Fruit fly (Drosophila melanogaster) Kc167 (cell line): ENCODE data around the gene CG32228.
A peak's percentile ranks its signal among the peaks of the same experiment; 100 is the strongest.

ENCODE experiments used
- Myc ChIP-seq: fragments of >200 bp; optimal IDR thresholded peaks from 2 replicates; lab custom pipeline; 2017; ENCODE audit warnings: missing external identifiers
- Sin3A ChIP-seq: fragments of >200 bp; optimal IDR thresholded peaks from 2 replicates; lab custom pipeline; 2018; ENCODE audit warnings: missing external identifiers
- h ChIP-seq: fragments of >200 bp; optimal IDR thresholded peaks from 3 replicates; lab custom pipeline; 2018; ENCODE audit warnings: missing external identifiers
- insv ChIP-seq: fragments of >200 bp; optimal IDR thresholded peaks from 3 replicates; lab custom pipeline; 2018; ENCODE audit warnings: missing external identifiers
- psq ChIP-seq: fragments of >200 bp; optimal IDR thresholded peaks from 2 replicates; lab custom pipeline; 2017; ENCODE audit warnings: missing external identifiers
- ttk ChIP-seq: sonication (Bioruptor generic); optimal IDR thresholded peaks from 2 replicates; lab custom pipeline; 2017; ENCODE audit warnings: missing external identifiers

Gene CG32228

DNA sequence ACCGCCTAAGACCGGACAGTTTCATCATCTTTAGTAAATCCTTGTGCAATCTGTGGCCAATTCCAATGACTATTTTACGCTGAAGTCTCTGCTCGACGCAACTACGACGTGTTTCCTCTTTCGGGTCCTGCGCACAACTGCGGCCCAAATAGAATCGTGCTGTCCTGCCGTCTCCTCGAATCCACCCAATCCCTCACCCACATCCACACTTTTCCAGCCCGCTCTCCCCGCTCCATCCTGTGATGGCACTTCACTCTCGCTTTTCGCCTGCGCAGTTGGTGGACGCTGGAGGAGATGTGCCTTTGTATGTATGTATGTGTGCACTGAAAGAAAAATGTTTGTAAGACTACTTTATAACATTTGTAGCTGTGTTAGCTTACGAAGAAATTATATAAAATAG, 40.5 kb downstream of the CG32228 start, which contains the start of gene CG32225:
Gene CG32225 (minus strand): TSS at position 142 of the 400 bp plus-strand sequence.
- TF ChIP-seq Myc (lab: Kevin White, UChicago) (no peak), psq (lab: Kevin White, UChicago) (no peak), Sin3A (lab: Kevin White, UChicago) (no peak), insv (no peak), h (lab: Kevin White, UChicago) (no peak), ttk (lab: Kevin White, UChicago) (no peak)

DNA sequence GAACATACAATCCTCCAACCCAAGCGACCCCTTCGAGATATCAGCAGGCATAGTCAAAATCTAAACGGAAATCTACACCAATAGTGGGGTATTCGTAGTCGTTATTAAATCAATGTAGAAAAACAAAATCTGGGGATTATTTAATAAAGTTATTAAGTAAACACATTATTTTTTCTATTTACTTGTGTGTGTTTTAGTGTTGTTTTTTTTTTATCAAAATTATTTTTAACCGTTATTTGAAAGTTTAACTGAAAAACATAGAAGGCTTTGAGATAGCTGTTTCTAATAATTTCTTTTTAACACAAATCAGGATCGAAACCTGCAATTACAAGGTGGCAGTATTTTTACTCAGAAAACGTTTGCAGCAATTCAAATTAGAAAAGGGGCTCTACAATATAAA, 43.7 kb downstream of the CG32228 start, which contains the start of gene polo:
Gene polo (plus strand): TSS at position 301 of the 400 bp plus-strand sequence.
- TF ChIP-seq insv (no peak), ttk (lab: Kevin White, UChicago) (no peak), h (lab: Kevin White, UChicago) (no peak)

- TF ChIP-seq h (lab: Kevin White, UChicago): no peak
- TF ChIP-seq insv: peak; percentile 7
- no peak for TF ChIP-seq Myc (lab: Kevin White, UChicago)
- TF ChIP-seq Sin3A (lab: Kevin White, UChicago): no peak
- no peak for TF ChIP-seq ttk (lab: Kevin White, UChicago)
- no peak for TF ChIP-seq psq (lab: Kevin White, UChicago)
These were observed 44.4 kb downstream of the CG32228 start for dm6 chr3L:20309758-20310733.

DNA sequence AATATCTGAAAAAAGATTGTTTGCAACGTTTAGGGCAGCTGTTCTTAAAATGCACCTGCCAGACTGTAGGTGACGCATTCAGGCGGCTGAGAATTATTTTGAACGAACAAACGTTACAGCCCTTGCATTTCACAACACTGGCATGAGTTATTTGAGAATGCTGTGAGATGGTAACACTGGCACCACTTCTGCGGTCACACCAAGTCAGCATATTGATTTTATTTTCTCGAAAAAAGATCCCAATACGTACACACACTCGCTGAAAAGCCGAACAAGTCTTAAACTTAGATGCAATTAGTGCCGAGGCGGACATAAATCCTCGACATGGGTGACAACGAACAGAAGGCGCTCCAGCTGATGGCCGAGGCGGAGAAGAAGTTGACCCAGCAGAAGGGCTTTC, 47.9 kb downstream of the CG32228 start, which contains the start of gene alphaSnap:
Gene alphaSnap (plus strand): TSS at position 164 of the 400 bp plus-strand sequence.
- TF ChIP-seq insv (no peak), ttk (lab: Kevin White, UChicago) (no peak), psq (lab: Kevin White, UChicago) (no peak), Myc (lab: Kevin White, UChicago) (no peak), h (lab: Kevin White, UChicago) (no peak)

dm6 chr3L:20316956-20317589, 51.5 kb downstream of the CG32228 start, which contains the start of gene Spn77Ba:
Gene Spn77Ba, plus strand, starts transcription at chr3L:20317190.
- no peak for TF ChIP-seq ttk (lab: Kevin White, UChicago)
- no peak for TF ChIP-seq Myc (lab: Kevin White, UChicago)
- TF ChIP-seq psq (lab: Kevin White, UChicago): no peak
- no peak for TF ChIP-seq h (lab: Kevin White, UChicago)
- TF ChIP-seq insv: no peak
- no peak for TF ChIP-seq Sin3A (lab: Kevin White, UChicago)

dm6 chr3L:20317751-20318150, 52.1 kb downstream of the CG32228 start:
- TF ChIP-seq insv: no peak
- TF ChIP-seq psq (lab: Kevin White, UChicago): no peak
- TF ChIP-seq h (lab: Kevin White, UChicago): no peak
- no peak for TF ChIP-seq Sin3A (lab: Kevin White, UChicago)
- no peak for TF ChIP-seq Myc (lab: Kevin White, UChicago)
